Fruit fly (Drosophila melanogaster) whole organism, embryonic: ENCODE data around the gene MED27.

Source experiments
- cg ChIP-seq: fragments of 200-800 bp; sonication (Bioruptor generic); optimal IDR thresholded peaks from 3 replicates; lab custom pipeline; 2019; ENCODE audit warnings: missing biosample characterization, mild to moderate bottlenecking, missing genetic modification characterization, moderate library complexity
- da ChIP-seq: fragments of 200-800 bp; sonication (Bioruptor generic); optimal IDR thresholded peaks from 2 replicates; lab custom pipeline; 2016; ENCODE audit warnings: missing biosample characterization, missing genetic modification characterization

dm6 chr3R:5622985-5623630 is 31.8 kb upstream of the MED27 start:
- TF ChIP-seq da (GFP tag; lab: Kevin White, UChicago) (no peak), cg (GFP tag; lab: Kevin White, UChicago) (peak; percentile 83)
